Worm (Caenorhabditis elegans) whole organism, late embryonic: Measurements from ENCODE around the gene C44C10.12.
A peak's percentile ranks its signal among the peaks of the same experiment; 100 is the strongest.

Experiments used
- C08G9.2 ChIP-seq: sonication (generic microtip); optimal IDR thresholded peaks from 2 replicates; lab custom pipeline; 2016; ENCODE audit warnings: mild to moderate bottlenecking, missing genetic modification characterization, moderate library complexity, missing compliant biosample characterization
- F13H6.1 ChIP-seq: sonication (generic microtip); optimal IDR thresholded peaks from 2 replicates; lab custom pipeline; 2016; ENCODE audit warnings: missing genetic modification characterization, missing compliant biosample characterization
- ahr-1 ChIP-seq: sonication (generic microtip); optimal IDR thresholded peaks from 2 replicates; lab custom pipeline; 2016; ENCODE audit warnings: missing genetic modification characterization, missing compliant biosample characterization
- ceh-14 ChIP-seq: sonication (generic microtip); optimal IDR thresholded peaks from 2 replicates; lab custom pipeline; 2016; ENCODE audit warnings: missing genotype, missing genetic modification characterization, missing compliant biosample characterization
- ceh-18 ChIP-seq: sonication (generic microtip); optimal IDR thresholded peaks from 2 replicates; lab custom pipeline; 2016; ENCODE audit warnings: missing genetic modification characterization, missing compliant biosample characterization
- ceh-19 ChIP-seq: fragments of 200-800 bp; sonication (Bioruptor generic); optimal IDR thresholded peaks from 2 replicates; lab custom pipeline; 2018; ENCODE audit warnings: mild to moderate bottlenecking, missing genetic modification characterization, missing compliant biosample characterization
- ceh-22 ChIP-seq: sonication (generic microtip); optimal IDR thresholded peaks from 2 replicates; lab custom pipeline; 2017; ENCODE audit warnings: missing biosample characterization, missing genetic modification characterization
- ceh-31 ChIP-seq: sonication (generic microtip); optimal IDR thresholded peaks from 2 replicates; lab custom pipeline; 2016; ENCODE audit warnings: missing genetic modification characterization, missing compliant biosample characterization
- ceh-34 ChIP-seq: sonication (generic microtip); optimal IDR thresholded peaks from 2 replicates; lab custom pipeline; 2016; ENCODE audit warnings: mild to moderate bottlenecking, missing genetic modification characterization, missing compliant biosample characterization
- ceh-48 ChIP-seq: sonication (generic microtip); optimal IDR thresholded peaks from 2 replicates; lab custom pipeline; 2016; ENCODE audit warnings: missing genetic modification characterization, inconsistent platforms, missing compliant biosample characterization
- ceh-6 ChIP-seq: fragments of 200-800 bp; sonication (Bioruptor generic); optimal IDR thresholded peaks from 2 replicates; lab custom pipeline; 2018; ENCODE audit warnings: mild to moderate bottlenecking, missing genetic modification characterization, missing compliant biosample characterization
- che-1 ChIP-seq: sonication (generic microtip); optimal IDR thresholded peaks from 2 replicates; lab custom pipeline; 2016; ENCODE audit warnings: mild to moderate bottlenecking, missing genetic modification characterization, missing compliant biosample characterization
- elt-2 ChIP-seq: sonication (generic microtip); optimal IDR thresholded peaks from 2 replicates; lab custom pipeline; 2016; ENCODE audit warnings: missing genetic modification reagents, missing genetic modification characterization, missing compliant biosample characterization
- elt-4 ChIP-seq: sonication (generic microtip); optimal IDR thresholded peaks from 2 replicates; lab custom pipeline; 2016; ENCODE audit warnings: missing genetic modification characterization, missing compliant biosample characterization
- eyg-1 ChIP-seq: sonication (generic microtip); optimal IDR thresholded peaks from 2 replicates; lab custom pipeline; 2016; ENCODE audit warnings: missing genotype, missing genetic modification characterization, missing compliant biosample characterization
- fax-1 ChIP-seq: sonication (generic microtip); optimal IDR thresholded peaks from 2 replicates; lab custom pipeline; 2016; ENCODE audit warnings: missing genotype, missing genetic modification characterization, missing compliant biosample characterization
- hlh-15 ChIP-seq: sonication (generic microtip); optimal IDR thresholded peaks from 2 replicates; lab custom pipeline; 2016; ENCODE audit warnings: missing genetic modification characterization, missing compliant biosample characterization
- hlh-30 ChIP-seq: sonication (generic microtip); optimal IDR thresholded peaks from 2 replicates; lab custom pipeline; 2017; ENCODE audit warnings: antibody characterized with exemption, missing genetic modification characterization, missing compliant biosample characterization; ENCODE audit not compliant: insufficient read depth
- hlh-6 ChIP-seq: sonication (generic microtip); optimal IDR thresholded peaks from 2 replicates; lab custom pipeline; 2016; ENCODE audit warnings: missing genotype, missing genetic modification characterization, missing compliant biosample characterization
- lim-6 ChIP-seq: sonication (generic microtip); optimal IDR thresholded peaks from 2 replicates; lab custom pipeline; 2016; ENCODE audit warnings: missing genetic modification characterization, missing compliant biosample characterization
- lin-11 ChIP-seq: fragments of 200-800 bp; sonication (Bioruptor generic); optimal IDR thresholded peaks from 2 replicates; lab custom pipeline; 2018; ENCODE audit warnings: mild to moderate bottlenecking, missing genetic modification characterization, missing compliant biosample characterization
- nhr-11 ChIP-seq: fragments of 150-350 bp; optimal IDR thresholded peaks from 2 replicates; lab custom pipeline; 2014; ENCODE audit warnings: missing biosample characterization, missing genetic modification characterization
- nhr-232 ChIP-seq: sonication (generic microtip); optimal IDR thresholded peaks from 2 replicates; lab custom pipeline; 2016; ENCODE audit warnings: missing genetic modification characterization, missing compliant biosample characterization
- npax-4 ChIP-seq: sonication (generic microtip); optimal IDR thresholded peaks from 2 replicates; lab custom pipeline; 2016; ENCODE audit warnings: missing genetic modification characterization, missing compliant biosample characterization
- odd-2 ChIP-seq: sonication (generic microtip); optimal IDR thresholded peaks from 2 replicates; lab custom pipeline; 2017; ENCODE audit warnings: antibody characterized with exemption, mild to moderate bottlenecking, missing genetic modification characterization, missing compliant biosample characterization
- pag-3 ChIP-seq: sonication (generic microtip); optimal IDR thresholded peaks from 2 replicates; lab custom pipeline; 2016; ENCODE audit warnings: missing compliant biosample characterization, missing genetic modification characterization, borderline replicate concordance
- pax-1 ChIP-seq: fragments of 150-350 bp; optimal IDR thresholded peaks from 2 replicates; lab custom pipeline; 2014; ENCODE audit warnings: missing biosample characterization, missing genetic modification characterization
- pha-4 ChIP-seq: fragments of 150-350 bp; optimal IDR thresholded peaks from 2 replicates; lab custom pipeline; 2018; ENCODE audit warnings: missing biosample characterization, missing genetic modification reagents, missing genetic modification characterization
- pqm-1 ChIP-seq: sonication (generic microtip); optimal IDR thresholded peaks from 2 replicates; lab custom pipeline; 2016; ENCODE audit warnings: missing genetic modification characterization, missing compliant biosample characterization
- sdc-2 ChIP-seq: sonication (generic microtip); optimal IDR thresholded peaks from 2 replicates; lab custom pipeline; 2016; ENCODE audit warnings: missing genotype, missing genetic modification characterization, missing compliant biosample characterization
- sox-2 ChIP-seq: fragments of 200-800 bp; sonication (Bioruptor generic); IDR thresholded peaks from 2 replicates; pipeline ENCODE4 v1.3.6; 2022; ENCODE audit warnings: missing genetic modification reagents, missing genetic modification characterization, missing compliant biosample characterization
- sox-4 ChIP-seq: sonication (generic microtip); optimal IDR thresholded peaks from 2 replicates; lab custom pipeline; 2017; ENCODE audit warnings: mild to moderate bottlenecking, missing genetic modification characterization, inconsistent platforms, missing compliant biosample characterization
- tbx-2 ChIP-seq: sonication (generic microtip); optimal IDR thresholded peaks from 2 replicates; lab custom pipeline; 2016; ENCODE audit warnings: missing genetic modification characterization, missing compliant biosample characterization

C44C10.12 gene

DNA sequence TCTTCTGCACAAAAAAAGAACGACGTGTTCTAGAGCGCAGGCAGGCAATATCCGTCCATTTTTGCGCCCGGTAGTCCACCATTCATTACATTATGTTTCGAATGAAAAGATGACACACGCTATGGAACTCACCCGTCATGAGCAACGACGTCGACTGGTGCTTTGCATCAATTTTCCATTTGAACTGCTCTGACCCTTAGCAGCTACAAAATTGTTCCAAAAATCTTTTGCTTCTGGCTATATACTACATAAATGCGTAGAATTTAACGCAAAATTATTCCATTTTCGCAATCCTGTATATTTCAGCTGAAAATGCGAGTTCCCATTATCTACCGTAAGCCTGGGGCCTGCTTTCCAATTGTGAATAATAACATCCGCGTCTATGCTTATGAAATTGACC, 38.5 kb upstream of the C44C10.12 start, which contains the start of gene T04F8.3:
TSS of gene T04F8.3 (plus strand) at position 301 of the 400 bp plus-strand sequence.
- TF ChIP-seq sdc-2 (tag; lab: Kevin White, UChicago) (no peak), pqm-1 (no peak), hlh-6 (tag; lab: Kevin White, UChicago) (no peak), sox-2 (no peak), nhr-11 (tag; lab: Kevin White, UChicago) (no peak), ceh-22 (tag; lab: Kevin White, UChicago) (no peak), fax-1 (no peak), odd-2 (tag; lab: Kevin White, UChicago) (no peak), ceh-18 (no peak), lin-11 (tag; lab: Kevin White, UChicago) (no peak), hlh-15 (tag; lab: Kevin White, UChicago) (no peak)

DNA sequence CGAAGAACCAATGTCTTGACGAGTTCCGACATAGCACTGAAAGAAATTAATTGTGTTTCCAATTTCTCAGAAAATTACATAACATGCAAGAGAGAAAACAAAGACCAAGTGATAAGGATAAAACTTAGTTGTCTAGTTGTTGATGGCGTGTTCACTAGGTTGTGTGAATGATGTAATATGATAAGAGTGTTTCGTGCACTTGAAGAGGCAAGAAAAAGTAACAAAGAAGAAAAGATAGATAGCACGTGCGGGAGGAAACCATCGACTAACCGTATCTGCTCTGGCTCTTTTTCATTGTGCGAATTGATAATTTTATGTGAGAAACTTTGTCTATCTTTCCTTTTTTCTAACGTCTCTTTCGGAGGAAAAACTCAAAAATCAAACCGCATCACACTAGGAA, 35.2 kb upstream of the C44C10.12 start, which contains the start of gene sfxn-1.5:
TSS of gene sfxn-1.5 (minus strand) at position 36 of the 400 bp plus-strand sequence.
- TF ChIP-seq lin-11 (tag; lab: Kevin White, UChicago) (no peak), elt-2 (tag; lab: Kevin White, UChicago) (peak; percentile 97)

DNA sequence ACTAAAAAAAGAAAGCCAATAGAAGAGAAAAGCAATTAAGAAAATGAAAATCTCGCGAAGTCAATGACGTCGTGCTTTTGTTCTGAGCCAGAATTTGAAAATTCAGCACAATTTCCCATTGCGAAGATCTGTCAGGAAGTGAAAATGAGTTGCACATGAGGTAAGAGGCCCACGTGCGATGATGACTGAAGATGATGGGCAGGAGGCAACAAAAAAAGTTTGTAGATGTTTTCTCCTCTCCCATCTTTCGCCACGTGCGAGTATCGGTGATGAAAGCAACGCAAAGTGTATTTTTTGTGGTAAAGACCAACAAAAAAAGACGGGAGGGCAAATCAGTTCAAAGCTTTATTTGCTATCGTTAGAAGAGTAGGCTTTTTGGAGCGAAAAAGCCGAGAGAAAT, 34.7 kb upstream of the C44C10.12 start:
- TF ChIP-seq sdc-2 (tag; lab: Kevin White, UChicago) (no peak), ceh-48 (tag; lab: Kevin White, UChicago) (no peak), lim-6 (tag; lab: Kevin White, UChicago) (no peak), ahr-1 (tag; lab: Kevin White, UChicago) (no peak), npax-4 (tag; lab: Kevin White, UChicago) (no peak), elt-4 (tag; lab: Kevin White, UChicago) (no peak), C08G9.2 (tag; lab: Kevin White, UChicago) (no peak), pha-4 (tag; lab: Kevin White, UChicago) (no peak), elt-2 (tag; lab: Kevin White, UChicago) (no peak), pax-1 (no peak), hlh-30 (no peak)

DNA sequence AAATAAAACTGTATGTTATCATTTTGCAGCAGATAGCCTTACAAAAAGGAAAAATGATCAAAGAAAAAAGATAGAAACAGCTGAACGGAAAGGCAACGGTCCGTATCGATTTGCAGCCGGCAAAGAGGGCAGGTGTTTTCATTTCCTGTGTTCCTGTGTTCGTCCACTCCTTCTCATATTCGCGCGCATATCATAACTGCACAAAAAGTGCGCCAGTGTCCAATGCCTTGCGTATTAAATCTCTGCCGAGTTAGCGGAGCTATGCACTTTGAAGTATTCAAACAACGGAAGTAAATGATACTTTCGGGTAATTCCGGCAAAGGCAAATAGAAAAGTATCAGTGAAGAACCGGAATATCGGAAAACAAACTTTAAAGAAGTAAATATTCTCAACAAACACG, 34.2 kb upstream of the C44C10.12 start:
- TF ChIP-seq ceh-6 (GFP tag; lab: Kevin White, UChicago): peak; percentile 47
- TF ChIP-seq che-1 (tag; lab: Kevin White, UChicago): peak; percentile 18
- peak; percentile 10 for TF ChIP-seq tbx-2 (tag; lab: Kevin White, UChicago)
- no peak for TF ChIP-seq pag-3 (tag; lab: Kevin White, UChicago)
- TF ChIP-seq ceh-34 (tag; lab: Kevin White, UChicago): peak; percentile 31
- TF ChIP-seq C08G9.2 (tag; lab: Kevin White, UChicago): no peak
- peak; percentile 2 for TF ChIP-seq nhr-232 (tag; lab: Kevin White, UChicago)
- TF ChIP-seq ceh-18: no peak
- peak; percentile 4 for TF ChIP-seq ceh-19
- no peak for TF ChIP-seq lin-11 (tag; lab: Kevin White, UChicago)
- TF ChIP-seq eyg-1 (tag; lab: Kevin White, UChicago): no peak
- peak; percentile 48 for TF ChIP-seq elt-2 (tag; lab: Kevin White, UChicago)

- TF ChIP-seq F13H6.1 (tag; lab: Kevin White, UChicago) (no peak), odd-2 (tag; lab: Kevin White, UChicago) (no peak), sdc-2 (tag; lab: Kevin White, UChicago) (no peak), ceh-6 (GFP tag; lab: Kevin White, UChicago) (no peak), sox-4 (tag; lab: Kevin White, UChicago) (no peak), ceh-14 (tag; lab: Kevin White, UChicago) (no peak), ceh-31 (no peak), che-1 (tag; lab: Kevin White, UChicago) (no peak)
These were observed 32.6 kb upstream of the C44C10.12 start for ce11 chrX:11664184-11664583.
